Fruit fly (Drosophila melanogaster) whole organism: ENCODE results near the gene CG32639.
A peak's percentile ranks its signal among the peaks of the same experiment; 100 is the strongest.

Experiments
- CG8478 ChIP-seq: fragments of >200 bp; optimal IDR thresholded peaks from 2 replicates; lab custom pipeline; 2018; ENCODE audit warnings: inconsistent platforms
- Dll ChIP-seq: fragments of >200 bp; optimal IDR thresholded peaks from 2 replicates; lab custom pipeline; 2017
- EcR ChIP-seq, 2 experiments: fragments of >200 bp; optimal IDR thresholded peaks; 2 replicates each; lab custom pipeline; 2017; ENCODE audit warnings: missing biosample characterization in 2 of 2, missing genetic modification characterization in 2 of 2, missing genetic modification reagents in 2 of 2
- pan ChIP-seq: fragments of >200 bp; optimal IDR thresholded peaks from 2 replicates; lab custom pipeline; 2017
- psq ChIP-seq: fragments of >200 bp; optimal IDR thresholded peaks from 2 replicates; lab custom pipeline; 2017
- usp ChIP-seq: fragments of >200 bp; optimal IDR thresholded peaks from 2 replicates; lab custom pipeline; 2017; ENCODE audit warnings: missing biosample characterization, missing genetic modification characterization, mixed read lengths

Gene CG32639

dm6 chrX:13236516-13237245 lies at the start of gene CG32639:
TSS of gene CG32639 (minus strand) at chrX:13236566.
- TF ChIP-seq pan (lab: Kevin White, UChicago) = no peak

DNA sequence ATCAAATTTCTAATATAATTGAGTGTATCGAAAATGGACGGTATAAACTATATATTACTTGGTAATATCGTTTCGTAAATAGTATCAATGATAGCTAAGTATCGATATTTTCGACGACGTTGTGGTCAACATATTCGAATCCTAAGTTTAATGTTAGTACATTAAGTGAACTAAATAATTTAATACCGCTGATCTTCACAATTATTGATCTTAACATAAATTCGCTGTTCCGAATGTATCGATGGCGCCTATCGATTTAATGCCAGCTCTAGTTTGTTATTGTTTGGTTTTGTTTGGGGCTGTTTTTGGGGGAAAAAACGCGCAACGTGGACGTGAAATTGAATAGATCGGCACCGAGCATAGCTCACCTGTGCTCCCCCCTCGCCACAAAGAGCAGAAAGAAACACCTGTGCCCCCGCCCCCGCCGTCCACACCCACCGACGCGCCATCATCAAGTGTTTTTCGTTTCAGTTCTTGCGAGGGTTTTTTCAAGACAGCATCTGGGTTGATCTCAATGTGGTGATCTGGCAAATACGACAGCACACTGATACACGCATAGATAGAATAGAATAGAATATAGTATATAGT lies 49.5 kb upstream of the CG32639 start:
- no peak for TF ChIP-seq psq (lab: Kevin White, UChicago)
- no peak for TF ChIP-seq CG8478 (lab: Kevin White, UChicago)
- no peak for TF ChIP-seq Dll
- TF ChIP-seq pan (lab: Kevin White, UChicago) = no peak
- no peak for TF ChIP-seq EcR (GFP tag; optimal IDR thresholded peaks at IDR 0.05; lab: Kevin White, UChicago)
- TF ChIP-seq usp = no peak

- TF ChIP-seq psq (lab: Kevin White, UChicago) (no peak), EcR (GFP tag; optimal IDR thresholded peaks at IDR 0.05; lab: Kevin White, UChicago) (no peak)
Measured at dm6 chrX:13285001-13285748, 48.8 kb upstream of the CG32639 start, which contains the start of the genes HDAC4 and CG15743. TSS of gene HDAC4 (minus strand) at chrX:13285632. TSS of gene CG15743 (plus strand) at chrX:13285707.

DNA sequence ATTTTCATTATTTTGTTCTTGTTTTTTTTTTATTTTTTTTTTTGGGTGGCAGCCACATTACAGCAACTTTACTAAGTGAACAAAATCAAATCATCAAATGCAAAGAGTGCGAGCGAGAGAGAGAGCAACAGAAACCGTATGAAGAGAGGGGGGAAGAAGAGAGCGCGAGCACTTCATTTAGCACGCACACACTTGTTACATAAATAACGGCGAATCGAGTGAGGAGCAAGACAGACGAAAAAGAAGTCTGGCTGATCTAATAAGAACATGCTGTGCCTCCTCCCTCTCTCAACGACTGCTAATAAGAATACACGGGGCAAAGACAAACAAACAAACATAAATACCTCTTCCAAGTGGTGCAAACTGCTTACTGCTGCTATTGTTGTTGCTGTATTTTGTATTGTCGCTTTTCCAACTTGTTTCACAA lies 48.2 kb upstream of the CG32639 start:
- TF ChIP-seq psq (lab: Kevin White, UChicago) (peak; percentile 10), CG8478 (lab: Kevin White, UChicago) (no peak)

dm6 chrX:13283940-13284547 lies 47.7 kb upstream of the CG32639 start:
- TF ChIP-seq psq (lab: Kevin White, UChicago) = no peak
- no peak for TF ChIP-seq Dll
- no peak for TF ChIP-seq EcR (GFP tag; optimal IDR thresholded peaks at IDR 0.05; lab: Kevin White, UChicago)
- no peak for TF ChIP-seq pan (lab: Kevin White, UChicago)
- no peak for TF ChIP-seq usp

DNA sequence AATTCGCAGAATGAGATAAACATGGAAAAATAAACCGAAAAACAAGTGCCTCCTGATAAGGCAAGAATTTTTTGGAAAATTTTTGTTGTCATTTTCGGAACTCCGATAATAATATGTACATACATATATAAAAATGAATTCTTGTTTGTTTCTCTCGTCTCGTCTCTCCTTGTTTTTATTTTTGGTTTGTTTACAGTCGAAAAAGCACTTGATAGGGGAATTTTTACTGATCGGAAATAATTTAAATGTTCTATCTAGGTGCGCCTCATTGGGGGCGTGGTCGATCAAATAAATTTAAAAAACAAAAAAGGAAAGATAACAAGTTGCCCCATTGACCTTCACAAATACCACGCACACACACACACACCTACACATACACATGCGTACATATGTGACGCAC lies 46.4 kb upstream of the CG32639 start:
- no peak for TF ChIP-seq pan (lab: Kevin White, UChicago)
- no peak for TF ChIP-seq usp
- TF ChIP-seq CG8478 (lab: Kevin White, UChicago) = no peak
- TF ChIP-seq EcR (GFP tag; optimal IDR thresholded peaks at IDR 0.05; lab: Kevin White, UChicago) = no peak
- no peak for TF ChIP-seq Dll
- no peak for TF ChIP-seq psq (lab: Kevin White, UChicago)

DNA sequence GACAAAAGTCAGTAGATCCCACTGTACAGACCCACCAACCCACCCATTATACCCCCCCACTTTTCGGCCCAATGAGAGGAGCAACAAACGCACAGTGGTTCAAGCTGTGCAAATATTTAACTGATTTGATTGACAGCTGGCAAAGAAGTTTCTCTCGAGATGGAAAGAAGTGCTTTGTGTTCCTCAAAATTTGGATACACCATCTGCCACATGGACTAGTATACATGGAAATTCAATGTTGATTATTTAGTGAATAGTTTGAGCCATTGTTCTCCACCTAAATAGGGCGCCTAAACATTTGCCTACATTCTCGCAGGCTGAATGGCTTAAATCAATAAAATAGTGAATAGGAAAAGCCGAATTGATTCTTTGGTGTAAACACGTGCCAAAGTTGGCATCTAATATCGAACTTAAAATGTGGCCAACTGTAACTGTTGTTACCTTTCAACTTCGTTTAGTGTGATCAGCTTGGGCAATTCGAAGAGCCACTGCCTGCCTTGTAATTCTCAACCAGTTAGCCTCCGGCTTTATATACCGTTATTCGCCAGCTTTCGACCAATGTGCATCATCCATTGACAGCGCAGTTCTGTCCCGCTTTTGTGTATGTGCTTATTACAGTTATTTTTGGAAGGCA lies 45.0 kb upstream of the CG32639 start:
- TF ChIP-seq EcR (GFP tag; optimal IDR thresholded peaks at IDR 0.05; lab: Kevin White, UChicago) (no peak), Dll (no peak), CG8478 (lab: Kevin White, UChicago) (no peak), usp (no peak), pan (lab: Kevin White, UChicago) (no peak), psq (lab: Kevin White, UChicago) (no peak)

- TF ChIP-seq Dll = no peak
- TF ChIP-seq CG8478 (lab: Kevin White, UChicago) = no peak
- TF ChIP-seq usp = no peak
- no peak for TF ChIP-seq psq (lab: Kevin White, UChicago)
- TF ChIP-seq pan (lab: Kevin White, UChicago) = no peak
- TF ChIP-seq EcR (GFP tag; optimal IDR thresholded peaks at IDR 0.05; lab: Kevin White, UChicago) = no peak
Measured at dm6 chrX:13280738-13281137, 44.4 kb upstream of the CG32639 start.

DNA sequence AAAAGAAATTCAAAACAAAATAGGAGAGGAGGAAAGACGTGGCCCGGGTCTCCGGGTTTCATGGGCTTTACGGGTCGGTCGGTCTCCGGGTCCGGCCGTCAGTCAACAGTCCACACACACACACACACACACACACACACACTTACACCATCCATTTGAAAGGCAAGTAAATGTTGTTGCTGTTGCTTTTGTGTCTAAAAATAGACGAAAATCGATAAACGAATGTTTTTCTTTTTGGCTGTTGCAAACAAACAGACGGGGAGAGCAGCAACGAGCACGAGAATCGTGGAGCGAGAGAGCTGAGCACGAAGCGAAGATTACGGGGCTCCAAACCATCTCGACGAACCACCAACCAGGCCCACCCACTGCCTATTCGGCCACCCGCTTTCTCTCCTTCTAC lies 43.9 kb upstream of the CG32639 start:
- TF ChIP-seq pan (lab: Kevin White, UChicago) (no peak), Dll (no peak), CG8478 (lab: Kevin White, UChicago) (no peak), psq (lab: Kevin White, UChicago) (no peak), usp (no peak), EcR (GFP tag; optimal IDR thresholded peaks at IDR 0.05; lab: Kevin White, UChicago) (no peak)

DNA sequence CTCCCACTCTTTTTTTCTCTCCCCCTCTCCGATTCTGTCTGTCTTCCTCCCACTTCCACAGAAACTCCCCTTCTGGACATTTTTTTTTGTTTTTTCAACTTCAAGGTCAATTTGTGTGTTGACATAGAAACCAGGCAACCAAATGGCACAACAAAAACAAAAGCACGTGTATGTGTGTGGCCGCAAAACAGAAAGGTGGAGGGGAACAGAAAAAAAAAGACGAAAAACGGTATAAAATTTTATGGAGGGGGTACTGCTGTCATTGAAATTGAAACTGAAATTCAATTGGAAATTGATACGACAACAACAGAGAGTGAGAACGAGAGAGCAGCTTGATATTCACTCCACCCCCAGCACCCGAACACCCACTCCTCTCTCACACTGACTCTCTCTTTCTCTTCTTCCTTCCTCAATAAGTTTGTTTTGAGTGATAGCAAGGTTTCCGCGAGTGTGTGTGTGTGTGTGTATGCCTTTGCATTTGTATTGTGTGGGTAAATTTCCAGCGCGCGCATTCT lies 42.2 kb upstream of the CG32639 start:
- TF ChIP-seq usp (no peak), CG8478 (lab: Kevin White, UChicago) (no peak), EcR (GFP tag; optimal IDR thresholded peaks at IDR 0.05; lab: Kevin White, UChicago) (no peak), psq (lab: Kevin White, UChicago) (no peak), Dll (no peak), pan (lab: Kevin White, UChicago) (no peak)

dm6 chrX:13277580-13278467 lies 41.5 kb upstream of the CG32639 start:
- TF ChIP-seq usp = no peak
- TF ChIP-seq CG8478 (lab: Kevin White, UChicago) = no peak
- no peak for TF ChIP-seq EcR (GFP tag; optimal IDR thresholded peaks at IDR 0.05; lab: Kevin White, UChicago)
- TF ChIP-seq psq (lab: Kevin White, UChicago) = no peak
- TF ChIP-seq Dll = no peak
- TF ChIP-seq pan (lab: Kevin White, UChicago) = no peak
